Worm (Caenorhabditis elegans) whole organism, L4 larva: Measurements from ENCODE around the gene cee-1.
A peak's percentile ranks its signal among the peaks of the same experiment; 100 is the strongest.

ENCODE experiments used
- F26F4.8 ChIP-seq: fragments of 200-800 bp; sonication (Bioruptor generic); conservative IDR thresholded peaks from 2 replicates; pipeline ENCODE4 v1.3.6; 2022; ENCODE audit warnings: missing genetic modification characterization, missing compliant biosample characterization
- Y48G9A.11 ChIP-seq: fragments of 200-800 bp; sonication (Bioruptor generic); IDR thresholded peaks from 2 replicates; pipeline ENCODE4 v1.3.6; 2022; ENCODE audit warnings: missing genetic modification reagents, missing genetic modification characterization, missing compliant biosample characterization
- Y5F2A.4 ChIP-seq: fragments of 200-800 bp; sonication (Bioruptor generic); optimal IDR thresholded peaks from 2 replicates; lab custom pipeline; 2018; ENCODE audit warnings: mild to moderate bottlenecking, missing genetic modification characterization, missing compliant biosample characterization
- ZK546.5 ChIP-seq, 2 experiments: sonication (generic microtip); optimal IDR thresholded peaks; 2 replicates each; lab custom pipeline; 2017; ENCODE audit warnings: missing biosample characterization in 2 of 2, missing genetic modification characterization in 2 of 2
- aha-1 ChIP-seq: fragments of 150-350 bp; peaks from one replicate; lab custom pipeline; 2014; ENCODE audit warnings: missing biosample characterization, missing genetic modification characterization
- ceh-28 ChIP-seq: fragments of 150-350 bp; optimal IDR thresholded peaks from 2 replicates; lab custom pipeline; 2014; ENCODE audit warnings: missing biosample characterization, missing genetic modification reagents, missing genetic modification characterization
- daf-8 ChIP-seq: fragments of 200-800 bp; sonication (Bioruptor generic); IDR thresholded peaks from 2 replicates; pipeline ENCODE4 v1.3.6; 2022; ENCODE audit warnings: missing genetic modification characterization, missing compliant biosample characterization
- dpl-1 ChIP-seq: fragments of 150-350 bp; optimal IDR thresholded peaks from 2 replicates; lab custom pipeline; 2014; ENCODE audit warnings: missing biosample characterization, missing genetic modification reagents, missing genetic modification characterization
- duxl-1 ChIP-seq: sonication (generic microtip); optimal IDR thresholded peaks from 2 replicates; lab custom pipeline; 2016; ENCODE audit warnings: mild to moderate bottlenecking, missing genetic modification characterization, moderate library complexity, missing compliant biosample characterization; ENCODE audit not compliant: poor library complexity
- egl-27 ChIP-seq: sonication (generic microtip); optimal IDR thresholded peaks from 3 replicates; lab custom pipeline; 2017; ENCODE audit warnings: missing biosample characterization, missing genetic modification reagents, missing genetic modification characterization
- fkh-10 ChIP-seq: fragments of 150-350 bp; optimal IDR thresholded peaks from 2 replicates; lab custom pipeline; 2014; ENCODE audit warnings: missing biosample characterization, missing genetic modification reagents, missing genetic modification characterization
- hlh-11 ChIP-seq: fragments of 200-800 bp; sonication (Bioruptor generic); optimal IDR thresholded peaks from 2 replicates; lab custom pipeline; 2018; ENCODE audit warnings: mild to moderate bottlenecking, missing genetic modification characterization, missing compliant biosample characterization
- hmg-1.1 ChIP-seq: fragments of 200-800 bp; sonication (Bioruptor generic); IDR thresholded peaks from 2 replicates; pipeline ENCODE4 v1.3.6; 2022; ENCODE audit warnings: missing genetic modification reagents, missing genetic modification characterization, missing compliant biosample characterization
- lin-1 ChIP-seq: fragments of 200-800 bp; sonication (Bioruptor generic); IDR thresholded peaks from 2 replicates; pipeline ENCODE4 v1.3.6; 2022; ENCODE audit warnings: missing genetic modification reagents, missing genetic modification characterization, missing compliant biosample characterization
- lin-15B ChIP-seq: fragments of 150-350 bp; sonication (generic microtip); optimal IDR thresholded peaks from 3 replicates; lab custom pipeline; 2014; ENCODE audit warnings: missing biosample characterization, missing genetic modification characterization
- lin-38 ChIP-seq: fragments of 200-800 bp; sonication (Bioruptor generic); IDR thresholded peaks from 2 replicates; pipeline ENCODE4 v1.3.6; 2022; ENCODE audit warnings: missing genetic modification reagents, missing genetic modification characterization, missing compliant biosample characterization
- lsy-2 ChIP-seq, 2 experiments: fragments of 150-350 bp in 1 of 2; sonication (generic microtip) in 1 of 2; optimal IDR thresholded peaks; 2 replicates each; lab custom pipeline; 2014 to 2017; ENCODE audit warnings: missing biosample characterization in 2 of 2, missing genetic modification characterization in 2 of 2
- madf-5 ChIP-seq, 2 experiments: fragments of 200-800 bp; sonication (Bioruptor generic); IDR thresholded peaks; 2 replicates each; pipeline ENCODE4 v1.3.6; 2022; ENCODE audit warnings: missing compliant biosample characterization in 2 of 2, missing genetic modification characterization in 2 of 2
- mdl-1 ChIP-seq, 2 experiments: fragments of 150-350 bp in 1 of 2; sonication (generic microtip) in 1 of 2; optimal IDR thresholded peaks; 2 replicates each; lab custom pipeline; 2014 to 2017; ENCODE audit warnings: missing biosample characterization in 2 of 2, missing genetic modification characterization in 2 of 2
- mes-2 ChIP-seq: sonication (generic microtip); optimal IDR thresholded peaks from 2 replicates; lab custom pipeline; 2016; ENCODE audit warnings: missing genotype, mild to moderate bottlenecking, missing genetic modification characterization, missing compliant biosample characterization; ENCODE audit not compliant: poor library complexity, severe bottlenecking
- mxl-3 ChIP-seq: fragments of 200-800 bp; sonication (Bioruptor generic); optimal IDR thresholded peaks from 2 replicates; lab custom pipeline; 2018; ENCODE audit warnings: mild to moderate bottlenecking, missing genetic modification characterization, missing compliant biosample characterization
- nhr-42 ChIP-seq: fragments of 200-800 bp; sonication (Bioruptor generic); IDR thresholded peaks from 2 replicates; pipeline ENCODE4 v1.3.6; 2022; ENCODE audit warnings: missing genetic modification characterization, missing compliant biosample characterization
- nhr-48 ChIP-seq: sonication (generic microtip); optimal IDR thresholded peaks from 2 replicates; lab custom pipeline; 2016; ENCODE audit warnings: mild to moderate bottlenecking, missing genetic modification characterization, missing compliant biosample characterization
- skn-1 ChIP-seq: fragments of 150-350 bp; optimal IDR thresholded peaks from 2 replicates; lab custom pipeline; 2014; ENCODE audit warnings: missing biosample characterization, missing genetic modification characterization
- spr-1 ChIP-seq: sonication (generic microtip); optimal IDR thresholded peaks from 2 replicates; lab custom pipeline; 2016; ENCODE audit warnings: mild to moderate bottlenecking, missing genetic modification characterization, missing compliant biosample characterization
- unc-130 ChIP-seq: sonication (generic microtip); optimal IDR thresholded peaks from 2 replicates; lab custom pipeline; 2016; ENCODE audit warnings: missing genetic modification reagents, missing genetic modification characterization, missing compliant biosample characterization
- unc-39 ChIP-seq: sonication (generic microtip); optimal IDR thresholded peaks from 2 replicates; lab custom pipeline; 2017; ENCODE audit warnings: missing biosample characterization, missing genetic modification characterization
- unc-62 ChIP-seq, 3 experiments: fragments of 150-350 bp in 1 of 3; sonication (generic microtip); optimal IDR thresholded peaks in 2 of 3; peaks in 1 of 3; 1 replicate in 1 of 3; 2 replicates in 2 of 3; lab custom pipeline; 2014 to 2017; ENCODE audit warnings: missing biosample characterization in 3 of 3, missing genetic modification characterization in 3 of 3, missing genetic modification reagents in 3 of 3, missing genotype in 1 of 3
- zag-1 ChIP-seq: fragments of 150-350 bp; optimal IDR thresholded peaks from 2 replicates; lab custom pipeline; 2014; ENCODE audit warnings: missing biosample characterization, missing genetic modification characterization
- ztf-11 ChIP-seq: fragments of 150-350 bp; optimal IDR thresholded peaks from 2 replicates; lab custom pipeline; 2014; ENCODE audit warnings: missing biosample characterization, missing genetic modification characterization
- ztf-7 ChIP-seq: fragments of 150-350 bp; optimal IDR thresholded peaks from 2 replicates; lab custom pipeline; 2014; ENCODE audit warnings: missing biosample characterization, missing genetic modification characterization

cee-1 gene

DNA sequence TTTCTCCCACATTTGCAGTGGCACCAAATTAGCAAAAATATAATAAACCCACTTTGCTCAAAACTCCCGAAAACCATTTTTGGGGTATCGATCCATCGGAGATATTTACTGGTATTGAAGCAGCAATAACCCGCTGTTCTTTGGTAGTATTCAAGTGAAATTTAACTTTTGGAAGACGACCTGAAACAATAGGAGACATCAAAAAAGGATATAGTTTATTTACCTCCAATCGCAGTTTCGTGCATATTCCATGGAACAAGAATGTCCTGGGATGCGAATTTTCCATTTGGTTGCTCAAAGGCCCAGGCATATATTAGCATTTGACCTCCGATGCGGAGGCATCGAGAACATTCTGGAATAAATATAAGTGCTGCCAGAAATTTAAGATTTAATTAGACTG is 39.1 kb upstream of the cee-1 start:
- TF ChIP-seq aha-1 (peak; percentile 96), ztf-11 (tag; lab: Kevin White, UChicago) (no peak)

DNA sequence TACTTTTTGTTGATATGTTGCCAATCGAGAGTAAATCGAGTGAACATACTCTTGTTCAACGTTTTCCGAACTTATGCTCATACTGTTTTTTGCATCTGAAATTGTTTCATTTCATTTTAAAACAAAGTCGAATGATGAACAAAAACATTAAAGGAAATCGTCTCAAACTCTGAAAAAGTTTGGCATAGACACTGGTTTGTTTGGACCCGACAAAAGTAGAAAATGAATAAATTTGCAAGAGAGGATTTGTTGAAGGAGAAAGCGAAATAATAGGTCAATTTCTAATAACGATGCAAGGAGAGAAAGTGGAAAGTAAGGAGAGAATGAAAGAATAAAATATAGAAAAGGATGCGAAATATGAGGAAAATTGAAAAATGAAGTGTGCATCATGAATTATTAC is 37.8 kb upstream of the cee-1 start, which contains the start of gene C35D10.12:
Gene C35D10.12, minus strand, starts transcription at position 101 of the 400 bp plus-strand sequence.
- no peak for TF ChIP-seq skn-1 (tag; lab: Kevin White, UChicago)
- TF ChIP-seq madf-5 (GFP tag; IDR thresholded peaks at IDR 0.05; lab: Robert Waterston, UW): no peak
- TF ChIP-seq egl-27 (tag; lab: Kevin White, UChicago): no peak
- no peak for TF ChIP-seq unc-39
- no peak for TF ChIP-seq lsy-2 (tag; optimal IDR thresholded peaks at IDR 0.05; lab: Kevin White, UChicago)
- no peak for TF ChIP-seq F26F4.8
- TF ChIP-seq ztf-7 (tag; lab: Kevin White, UChicago): no peak
- TF ChIP-seq mxl-3 (GFP tag; lab: Kevin White, UChicago): no peak
- TF ChIP-seq mdl-1 (tag; optimal IDR thresholded peaks at IDR 0.05; lab: Kevin White, UChicago): no peak
- no peak for TF ChIP-seq lin-15B (tag; lab: Kevin White, UChicago)
- TF ChIP-seq zag-1 (tag; lab: Kevin White, UChicago): no peak

DNA sequence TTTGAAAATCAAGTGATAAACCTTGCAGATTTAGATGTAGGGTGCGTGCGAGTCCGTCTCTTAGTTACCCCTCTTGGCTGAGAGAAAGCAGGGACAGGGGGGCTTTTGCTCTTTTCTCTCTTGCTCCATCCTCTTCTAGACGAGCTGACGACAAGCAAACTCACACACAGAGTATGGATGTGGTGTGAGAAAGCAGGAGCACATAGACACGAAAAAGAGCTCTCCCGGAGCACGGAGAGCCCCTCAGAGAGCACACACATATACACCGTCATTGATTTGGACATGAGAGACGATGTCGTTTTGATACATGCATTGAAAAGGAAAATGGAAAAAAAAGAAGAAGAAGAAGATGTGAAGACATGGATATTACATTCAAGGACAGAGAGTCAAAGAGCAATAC is 36.8 kb upstream of the cee-1 start:
- TF ChIP-seq nhr-42 (GFP tag; lab: Robert Waterston, UW): no peak
- peak in 1 of 2 experiments; percentile 77 for TF ChIP-seq unc-62 (GFP tag; optimal IDR thresholded peaks at IDR 0.05 in 1 of 2; lab: Kevin White, UChicago)
- TF ChIP-seq unc-62 (tag; optimal IDR thresholded peaks at IDR 0.05; lab: Kevin White, UChicago): no peak
- TF ChIP-seq hmg-1.1: peak; percentile 53; the same call in 1 of the 2 replicates
- no peak for TF ChIP-seq zag-1 (tag; lab: Kevin White, UChicago)
- no peak for TF ChIP-seq lin-1 (GFP tag; lab: Robert Waterston, UW)
- no peak for TF ChIP-seq unc-130
- TF ChIP-seq mdl-1 (tag; optimal IDR thresholded peaks at IDR 0.05; lab: Kevin White, UChicago): no peak
- TF ChIP-seq, all 104 proteins: peak for 2

DNA sequence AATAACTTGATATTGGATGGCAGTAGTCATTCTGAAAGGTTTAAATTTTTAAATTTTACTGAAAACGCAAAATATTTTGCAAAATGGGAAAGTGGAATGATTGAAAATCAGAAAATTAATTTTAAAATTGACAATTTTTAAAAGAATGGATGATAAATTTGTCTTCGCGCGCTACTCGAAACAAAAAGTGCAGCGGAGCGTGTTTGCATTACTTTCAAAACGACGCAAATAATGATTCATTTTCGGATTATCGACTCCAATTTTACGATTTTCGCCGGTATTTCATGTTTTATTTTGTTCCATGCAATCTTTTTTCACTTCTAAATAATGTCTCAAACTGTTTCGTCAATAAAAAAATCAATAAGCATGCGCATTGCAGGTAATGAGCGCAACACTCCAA is 34.2 kb upstream of the cee-1 start, which contains the start of the genes tost-1 and arx-6:
Gene tost-1, minus strand, starts transcription at position 31 of the 400 bp plus-strand sequence.
Gene arx-6, plus strand, starts transcription at position 378 of the 400 bp plus-strand sequence.
- peak; percentile 93 for TF ChIP-seq lin-38 (GFP tag; lab: Robert Waterston, UW)
- no peak for TF ChIP-seq unc-130
- TF ChIP-seq dpl-1 (GFP tag; lab: Kevin White, UChicago): peak; percentile 84
- peak; percentile 81 for TF ChIP-seq mes-2 (tag; lab: Kevin White, UChicago)
- TF ChIP-seq fkh-10 (GFP tag; lab: Kevin White, UChicago): peak; percentile 19
- peak in 1 of 2 experiments; percentile 69 for TF ChIP-seq lsy-2 (tag; optimal IDR thresholded peaks at IDR 0.05; lab: Kevin White, UChicago)
- TF ChIP-seq Y5F2A.4 (GFP tag; lab: Kevin White, UChicago): no peak

ce11 chrIII:4879445-4879844 is 33.1 kb upstream of the cee-1 start, which contains the start of gene C35D10.1:
Gene C35D10.1, plus strand, starts transcription at chrIII:4879745.
- TF ChIP-seq daf-8 (no peak), hlh-11 (tag; lab: Kevin White, UChicago) (no peak), spr-1 (tag; lab: Kevin White, UChicago) (no peak), nhr-48 (tag; lab: Kevin White, UChicago) (no peak), duxl-1 (tag; lab: Kevin White, UChicago) (no peak), lin-38 (GFP tag; lab: Robert Waterston, UW) (peak; percentile 62), Y48G9A.11 (GFP tag; lab: Robert Waterston, UW) (no peak), ceh-28 (peak; percentile 38), lsy-2 (tag; optimal IDR thresholded peaks at IDR 0.05; lab: Kevin White, UChicago) (no peak), unc-39 (no peak), ZK546.5 (tag; optimal IDR thresholded peaks at IDR 0.05; lab: Kevin White, UChicago) (no peak)
- TF ChIP-seq, all 104 proteins: peak for 2
